Worm (Caenorhabditis elegans): ENCODE data around the gene npr-36.

Gene npr-36

ce11 chrX:17355462-17355861 is 4.1 kb upstream of the npr-36 start:
- TF ChIP-seq tra-4 (tag; optimal IDR thresholded peaks at IDR 0.05) (no peak), ets-7 (tag; optimal IDR thresholded peaks at IDR 0.05) (no peak), ama-1 (optimal IDR thresholded peaks at IDR 0.05) (no peak), ceh-13 (GFP tag; optimal IDR thresholded peaks at IDR 0.05) (no peak), sea-1 (GFP tag; conservative IDR thresholded peaks at IDR 0.05) (no peak), pes-1 (GFP tag; IDR thresholded peaks at IDR 0.05) (no peak), hmbx-1 (tag; optimal IDR thresholded peaks at IDR 0.05) (no peak), aly-1 (tag; optimal IDR thresholded peaks at IDR 0.05) (no peak), B0310.2 (tag; optimal IDR thresholded peaks at IDR 0.05) (no peak), F13C5.2 (tag; optimal IDR thresholded peaks at IDR 0.05) (no peak), hnd-1 (tag; optimal IDR thresholded peaks at IDR 0.05) (no peak), hmg-4 (GFP tag; optimal IDR thresholded peaks at IDR 0.05) (no peak), scrt-1 (GFP tag; IDR thresholded peaks at IDR 0.05) (no peak)

DNA sequence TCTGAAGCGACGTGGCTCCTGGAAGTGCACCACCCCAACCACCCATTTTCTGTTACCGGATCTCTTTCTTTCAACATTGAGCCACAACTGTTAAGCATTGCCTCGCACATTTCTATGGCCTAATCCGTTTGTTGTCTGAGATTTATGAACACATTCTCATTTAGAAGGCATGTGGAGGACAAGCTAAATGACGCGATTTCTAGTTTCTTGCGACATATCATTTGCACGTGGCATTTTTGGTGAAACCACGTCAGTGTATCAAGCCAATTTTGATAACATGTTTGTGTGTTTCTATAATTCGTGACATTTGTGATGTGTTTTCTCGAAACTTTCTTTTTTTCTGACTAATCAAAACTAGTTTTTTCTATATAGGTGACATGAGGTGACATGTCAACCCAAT is 2.8 kb upstream of the npr-36 start:
- no peak for TF ChIP-seq aly-1 (tag; optimal IDR thresholded peaks at IDR 0.05)
- no peak for TF ChIP-seq B0310.2 (tag; optimal IDR thresholded peaks at IDR 0.05)
- no peak for TF ChIP-seq flt-1 (GFP tag; IDR thresholded peaks at IDR 0.05)
- no peak for TF ChIP-seq F13C5.2 (tag; optimal IDR thresholded peaks at IDR 0.05)
- no peak for TF ChIP-seq scrt-1 (GFP tag; IDR thresholded peaks at IDR 0.05)
- TF ChIP-seq ceh-13 (GFP tag; optimal IDR thresholded peaks at IDR 0.05) = no peak
- TF ChIP-seq sea-1 (GFP tag; conservative IDR thresholded peaks at IDR 0.05) = no peak
- no peak for TF ChIP-seq tbx-11 (GFP tag; IDR thresholded peaks at IDR 0.05)
- TF ChIP-seq hmbx-1 (tag; optimal IDR thresholded peaks at IDR 0.05) = no peak
- no peak for TF ChIP-seq pes-1 (GFP tag; IDR thresholded peaks at IDR 0.05)

- no peak for TF ChIP-seq F13C5.2 (tag; optimal IDR thresholded peaks at IDR 0.05)
- no peak for TF ChIP-seq sea-1 (GFP tag; conservative IDR thresholded peaks at IDR 0.05)
- no peak for TF ChIP-seq pes-1 (GFP tag; IDR thresholded peaks at IDR 0.05)
Measured at ce11 chrX:17362529-17362928, 3.0 kb downstream of the npr-36 start, which contains the start of gene F10D7.11. Gene F10D7.11, plus strand, starts transcription at chrX:17362829.

DNA sequence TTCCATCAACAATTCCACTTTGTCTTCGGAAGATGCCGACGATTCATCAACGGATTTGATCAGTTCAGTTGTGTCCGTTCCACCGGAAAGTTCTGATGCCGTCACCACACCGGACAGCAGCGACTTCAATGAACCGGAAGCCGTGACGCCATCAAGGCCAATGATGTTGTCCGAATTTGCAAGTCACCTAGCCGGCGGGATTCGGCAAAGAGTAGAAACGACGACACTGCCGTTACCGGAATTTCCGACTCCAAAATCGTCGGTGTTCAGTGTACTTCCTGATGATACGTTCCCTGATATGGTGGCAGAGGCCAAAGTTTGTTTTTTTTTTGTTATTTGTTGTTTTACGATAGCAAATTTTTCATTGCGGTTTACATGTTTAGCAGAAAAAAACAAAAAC is 3.9 kb downstream of the npr-36 start:
- TF ChIP-seq ama-1 (optimal IDR thresholded peaks at IDR 0.05) (no peak), flt-1 (GFP tag; IDR thresholded peaks at IDR 0.05) (no peak), tbx-11 (GFP tag; IDR thresholded peaks at IDR 0.05) (no peak), scrt-1 (GFP tag; IDR thresholded peaks at IDR 0.05) (no peak), pes-1 (GFP tag; IDR thresholded peaks at IDR 0.05) (no peak), hmg-4 (GFP tag; optimal IDR thresholded peaks at IDR 0.05) (no peak), tra-4 (tag; optimal IDR thresholded peaks at IDR 0.05) (no peak), hmbx-1 (tag; optimal IDR thresholded peaks at IDR 0.05) (no peak), ets-7 (tag; optimal IDR thresholded peaks at IDR 0.05) (no peak), sea-1 (GFP tag; conservative IDR thresholded peaks at IDR 0.05) (no peak)

DNA sequence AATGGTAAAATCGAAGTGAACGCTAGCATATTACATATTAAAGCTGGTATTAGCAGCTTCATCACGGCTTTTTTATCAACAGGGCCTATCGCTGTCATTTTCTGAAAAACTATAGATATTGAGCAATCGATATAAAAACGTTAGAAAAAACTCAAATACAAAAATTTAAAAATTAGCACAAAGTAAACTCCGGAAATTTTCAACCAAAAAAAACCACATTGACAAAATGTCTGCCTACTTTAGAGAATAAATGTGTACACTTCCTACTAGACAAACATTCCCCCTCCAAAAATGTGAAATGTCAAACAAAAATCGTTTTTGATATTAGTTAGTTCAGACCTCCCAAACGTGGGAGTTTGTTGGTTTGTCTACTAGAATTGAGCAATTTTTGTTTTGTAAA is 9.0 kb downstream of the npr-36 start, which contains the start of gene mfsd-10:
TSS of gene mfsd-10 (minus strand) at position 101 of the 400 bp plus-strand sequence.
- no peak for TF ChIP-seq aly-1 (tag; optimal IDR thresholded peaks at IDR 0.05)
- TF ChIP-seq hmbx-1 (tag; optimal IDR thresholded peaks at IDR 0.05) = no peak
- TF ChIP-seq scrt-1 (GFP tag; IDR thresholded peaks at IDR 0.05) = no peak
- no peak for TF ChIP-seq tra-4 (tag; optimal IDR thresholded peaks at IDR 0.05)
- no peak for TF ChIP-seq ets-7 (tag; optimal IDR thresholded peaks at IDR 0.05)
- no peak for TF ChIP-seq pes-1 (GFP tag; IDR thresholded peaks at IDR 0.05)
- TF ChIP-seq tbx-37 (GFP tag; conservative IDR thresholded peaks at IDR 0.05) = no peak
- no peak for TF ChIP-seq hnd-1 (tag; optimal IDR thresholded peaks at IDR 0.05)
- no peak for TF ChIP-seq sea-1 (GFP tag; conservative IDR thresholded peaks at IDR 0.05)
- no peak for TF ChIP-seq B0310.2 (tag; optimal IDR thresholded peaks at IDR 0.05)

- TF ChIP-seq ets-7 (tag; optimal IDR thresholded peaks at IDR 0.05) (no peak), hnd-1 (tag; optimal IDR thresholded peaks at IDR 0.05) (no peak), sea-1 (GFP tag; conservative IDR thresholded peaks at IDR 0.05) (no peak), ceh-13 (GFP tag; optimal IDR thresholded peaks at IDR 0.05) (no peak), pes-1 (GFP tag; IDR thresholded peaks at IDR 0.05) (no peak), tbx-37 (GFP tag; conservative IDR thresholded peaks at IDR 0.05) (no peak), ceh-36 (tag; optimal IDR thresholded peaks at IDR 0.05) (no peak), B0310.2 (tag; optimal IDR thresholded peaks at IDR 0.05) (no peak), F13C5.2 (tag; optimal IDR thresholded peaks at IDR 0.05) (no peak), aly-1 (tag; optimal IDR thresholded peaks at IDR 0.05) (no peak), hmg-4 (GFP tag; optimal IDR thresholded peaks at IDR 0.05) (no peak), flt-1 (GFP tag; IDR thresholded peaks at IDR 0.05) (no peak), tra-4 (tag; optimal IDR thresholded peaks at IDR 0.05) (no peak), scrt-1 (GFP tag; IDR thresholded peaks at IDR 0.05) (no peak), hmbx-1 (tag; optimal IDR thresholded peaks at IDR 0.05) (no peak), ama-1 (optimal IDR thresholded peaks at IDR 0.05) (no peak)
Measured at ce11 chrX:17369514-17369913, 10.0 kb downstream of the npr-36 start.

DNA sequence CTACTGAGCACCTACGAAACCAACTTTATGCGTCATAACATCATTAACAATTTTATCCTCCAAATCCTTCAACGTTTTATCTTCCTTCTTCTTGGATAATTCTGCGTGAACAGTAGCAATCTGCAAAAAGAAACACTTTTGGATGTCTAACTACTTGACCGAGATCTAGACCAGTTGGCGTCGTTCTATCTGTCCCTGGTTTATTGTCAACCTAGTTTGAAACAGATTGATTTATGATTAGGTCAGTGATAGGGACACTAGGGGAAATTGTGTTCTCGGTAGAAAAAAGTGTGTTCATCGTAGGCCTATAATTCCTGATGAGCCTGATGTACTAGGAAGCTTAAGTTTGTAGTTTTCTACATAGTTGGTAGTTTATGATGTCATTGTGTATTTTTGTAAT is 14.4 kb downstream of the npr-36 start:
- no peak for TF ChIP-seq pes-1 (GFP tag; IDR thresholded peaks at IDR 0.05)
- no peak for TF ChIP-seq ceh-13 (GFP tag; optimal IDR thresholded peaks at IDR 0.05)
- TF ChIP-seq sea-1 (GFP tag; conservative IDR thresholded peaks at IDR 0.05) = no peak
- no peak for TF ChIP-seq hnd-1 (tag; optimal IDR thresholded peaks at IDR 0.05)
- TF ChIP-seq tbx-11 (GFP tag; IDR thresholded peaks at IDR 0.05) = no peak
- no peak for TF ChIP-seq tra-4 (tag; optimal IDR thresholded peaks at IDR 0.05)
- TF ChIP-seq ceh-36 (tag; optimal IDR thresholded peaks at IDR 0.05) = no peak
- no peak for TF ChIP-seq hmbx-1 (tag; optimal IDR thresholded peaks at IDR 0.05)
- TF ChIP-seq ama-1 (optimal IDR thresholded peaks at IDR 0.05) = no peak
- TF ChIP-seq tbx-37 (GFP tag; conservative IDR thresholded peaks at IDR 0.05) = no peak
- no peak for TF ChIP-seq flt-1 (GFP tag; IDR thresholded peaks at IDR 0.05)
- no peak for TF ChIP-seq F13C5.2 (tag; optimal IDR thresholded peaks at IDR 0.05)
- TF ChIP-seq hmg-4 (GFP tag; optimal IDR thresholded peaks at IDR 0.05) = no peak
- no peak for TF ChIP-seq scrt-1 (GFP tag; IDR thresholded peaks at IDR 0.05)
- no peak for TF ChIP-seq B0310.2 (tag; optimal IDR thresholded peaks at IDR 0.05)
- TF ChIP-seq ets-7 (tag; optimal IDR thresholded peaks at IDR 0.05) = no peak
- TF ChIP-seq aly-1 (tag; optimal IDR thresholded peaks at IDR 0.05) = no peak

- TF ChIP-seq B0310.2 (tag; optimal IDR thresholded peaks at IDR 0.05) (no peak), F13C5.2 (tag; optimal IDR thresholded peaks at IDR 0.05) (no peak), ceh-36 (tag; optimal IDR thresholded peaks at IDR 0.05) (no peak), pes-1 (GFP tag; IDR thresholded peaks at IDR 0.05) (no peak), ama-1 (optimal IDR thresholded peaks at IDR 0.05) (no peak), scrt-1 (GFP tag; IDR thresholded peaks at IDR 0.05) (no peak), tra-4 (tag; optimal IDR thresholded peaks at IDR 0.05) (no peak), aly-1 (tag; optimal IDR thresholded peaks at IDR 0.05) (no peak), ets-7 (tag; optimal IDR thresholded peaks at IDR 0.05) (no peak), tbx-37 (GFP tag; conservative IDR thresholded peaks at IDR 0.05) (no peak), hmbx-1 (tag; optimal IDR thresholded peaks at IDR 0.05) (no peak)
Measured at ce11 chrX:17374534-17374933, 15.0 kb downstream of the npr-36 start, which contains the start of gene F10D7.3. Gene F10D7.3, minus strand, starts transcription at chrX:17374634.

All from whole organism, early embryonic.